Fruit fly (Drosophila melanogaster) whole organism, embryonic: ENCODE measurements around the gene Cypl.

Experiments
- Blimp-1 ChIP-seq: fragments of 200-800 bp; sonication (Bioruptor generic); optimal IDR thresholded peaks from 3 replicates; lab custom pipeline; 2018; ENCODE audit warnings: missing biosample characterization, missing genetic modification characterization, mild to moderate bottlenecking, moderate library complexity, missing genetic modification reagents
- CG10274 ChIP-seq: fragments of 200-800 bp; sonication (Bioruptor generic); optimal IDR thresholded peaks from 3 replicates; lab custom pipeline; 2017; ENCODE audit warnings: missing biosample characterization, mild to moderate bottlenecking, missing genetic modification characterization
- CG10366 ChIP-seq: fragments of 200-800 bp; sonication (Bioruptor generic); IDR thresholded peaks from 2 replicates; pipeline ENCODE4 v1.3.6; 2022; ENCODE audit warnings: missing biosample characterization, missing genetic modification characterization
- CG10565 ChIP-seq: fragments of 200-800 bp; sonication (Bioruptor generic); optimal IDR thresholded peaks from 3 replicates; lab custom pipeline; 2016; ENCODE audit warnings: missing biosample characterization, mild to moderate bottlenecking, missing genetic modification characterization
- CG11247 ChIP-seq: fragments of 200-800 bp; sonication (Bioruptor generic); IDR thresholded peaks from 2 replicates; pipeline ENCODE4 v1.3.6; 2022; ENCODE audit warnings: missing biosample characterization, missing genetic modification characterization
- CG11504 ChIP-seq: fragments of 200-800 bp; sonication (Bioruptor generic); optimal IDR thresholded peaks from 3 replicates; lab custom pipeline; 2019; ENCODE audit warnings: missing biosample characterization, mild to moderate bottlenecking, missing genetic modification characterization, moderate library complexity
- CG11695 ChIP-seq: fragments of 200-800 bp; sonication (Bioruptor generic); IDR thresholded peaks from 3 replicates; pipeline ENCODE4 v1.3.6; 2022; ENCODE audit warnings: missing biosample characterization, missing genetic modification characterization
- CG12155 ChIP-seq: fragments of 200-800 bp; sonication (Bioruptor generic); optimal IDR thresholded peaks from 3 replicates; lab custom pipeline; 2016; ENCODE audit warnings: missing biosample characterization, missing genetic modification characterization
- CG15479 ChIP-seq: fragments of 200-800 bp; sonication (Bioruptor generic); optimal IDR thresholded peaks from 3 replicates; lab custom pipeline; 2019; ENCODE audit warnings: missing biosample characterization, mild to moderate bottlenecking, missing genetic modification characterization, moderate library complexity
- CG1602 ChIP-seq: fragments of 200-800 bp; sonication (Bioruptor generic); optimal IDR thresholded peaks from 3 replicates; lab custom pipeline; 2016; ENCODE audit warnings: missing biosample characterization, missing genetic modification characterization
- CG16815 ChIP-seq: fragments of 200-800 bp; sonication (Bioruptor generic); optimal IDR thresholded peaks from 3 replicates; lab custom pipeline; 2017; ENCODE audit warnings: missing biosample characterization, mild to moderate bottlenecking, missing genetic modification characterization
- CG16863 ChIP-seq: fragments of 200-800 bp; sonication (Bioruptor generic); optimal IDR thresholded peaks from 3 replicates; lab custom pipeline; 2016; ENCODE audit warnings: missing biosample characterization, missing genetic modification characterization
- CG3065 ChIP-seq: fragments of 200-800 bp; sonication (Bioruptor generic); optimal IDR thresholded peaks from 2 replicates; lab custom pipeline; 2016; ENCODE audit warnings: missing biosample characterization, missing genetic modification characterization
- CG31441 ChIP-seq: fragments of 200-800 bp; sonication (Bioruptor generic); IDR thresholded peaks from 2 replicates; pipeline ENCODE4 v1.3.6; 2022; ENCODE audit warnings: missing biosample characterization, missing genetic modification characterization
- CG32772 ChIP-seq: fragments of 200-800 bp; sonication (Bioruptor generic); IDR thresholded peaks from 2 replicates; pipeline ENCODE4 v1.3.6; 2022; ENCODE audit warnings: missing biosample characterization, missing genetic modification characterization
- CG4820 ChIP-seq: fragments of 200-800 bp; sonication (Bioruptor generic); optimal IDR thresholded peaks from 3 replicates; lab custom pipeline; 2016; ENCODE audit warnings: missing biosample characterization, missing genetic modification characterization
- CG6765 ChIP-seq: fragments of 200-800 bp; sonication (Bioruptor generic); optimal IDR thresholded peaks from 3 replicates; lab custom pipeline; 2017; ENCODE audit warnings: missing biosample characterization, mild to moderate bottlenecking, missing genetic modification characterization
- CG7839 ChIP-seq: fragments of 200-800 bp; sonication (Bioruptor generic); optimal IDR thresholded peaks from 3 replicates; lab custom pipeline; 2018; ENCODE audit warnings: missing biosample characterization, mild to moderate bottlenecking, missing genetic modification characterization, moderate library complexity
- CG7987 ChIP-seq: fragments of 200-800 bp; sonication (Bioruptor generic); optimal IDR thresholded peaks from 2 replicates; lab custom pipeline; 2018; ENCODE audit warnings: missing biosample characterization, mild to moderate bottlenecking, missing genetic modification characterization, moderate library complexity
- CG8765 ChIP-seq: fragments of 200-800 bp; sonication (Bioruptor generic); IDR thresholded peaks from 2 replicates; pipeline ENCODE4 v1.3.6; 2022; ENCODE audit warnings: missing biosample characterization, missing genetic modification characterization
- CG9797 ChIP-seq: fragments of 200-800 bp; sonication (Bioruptor generic); optimal IDR thresholded peaks from 3 replicates; lab custom pipeline; 2018; ENCODE audit warnings: missing biosample characterization, mild to moderate bottlenecking, missing genetic modification characterization
- CG9876 ChIP-seq: fragments of 200-800 bp; sonication (Bioruptor generic); optimal IDR thresholded peaks from 2 replicates; lab custom pipeline; 2016; ENCODE audit warnings: missing biosample characterization, missing genetic modification characterization
- GATAe ChIP-seq: fragments of 200-800 bp; sonication (Bioruptor generic); conservative IDR thresholded peaks from 2 replicates; pipeline ENCODE4 v1.3.6; 2022; ENCODE audit warnings: missing biosample characterization, missing genetic modification characterization
- HLH4C ChIP-seq: fragments of 200-800 bp; sonication (Bioruptor generic); IDR thresholded peaks from 3 replicates; pipeline ENCODE4 v1.3.6; 2022; ENCODE audit warnings: missing biosample characterization, missing genetic modification characterization; ENCODE audit not compliant: partially characterized antibody
- Hr39 ChIP-seq: fragments of >200 bp; optimal IDR thresholded peaks from 2 replicates; lab custom pipeline; 2017
- Lhr ChIP-seq: fragments of 200-800 bp; sonication (Bioruptor generic); optimal IDR thresholded peaks from 3 replicates; lab custom pipeline; 2017; ENCODE audit warnings: mild to moderate bottlenecking, missing biosample characterization, missing genetic modification reagents, missing genetic modification characterization
- Lim3 ChIP-seq: fragments of 200-800 bp; sonication (Bioruptor generic); IDR thresholded peaks from 2 replicates; pipeline ENCODE4 v1.3.6; 2022; ENCODE audit warnings: missing biosample characterization, missing genetic modification characterization
- Six4 ChIP-seq: fragments of 200-800 bp; sonication (Bioruptor generic); optimal IDR thresholded peaks from 2 replicates; lab custom pipeline; 2016; ENCODE audit warnings: missing biosample characterization, missing genetic modification characterization
- Trl ChIP-seq, 3 experiments: fragments of >200 bp in 2 of 3; fragments of 200-800 bp in 1 of 3; sonication (Bioruptor generic) in 1 of 3; optimal IDR thresholded peaks; 2 replicates in 1 of 3; 3 replicates in 2 of 3; lab custom pipeline; 2016 to 2017; ENCODE audit warnings: missing biosample characterization in 1 of 3, missing genetic modification characterization in 1 of 3
- al ChIP-seq: fragments of 200-800 bp; sonication (Bioruptor generic); IDR thresholded peaks from 2 replicates; pipeline ENCODE4 v1.3.6; 2022; ENCODE audit warnings: missing biosample characterization, missing genetic modification characterization
- cad ChIP-seq: fragments of >200 bp; optimal IDR thresholded peaks from 2 replicates; lab custom pipeline; 2017; ENCODE audit warnings: missing biosample characterization, missing genetic modification characterization
- da ChIP-seq: fragments of 200-800 bp; sonication (Bioruptor generic); optimal IDR thresholded peaks from 2 replicates; lab custom pipeline; 2016; ENCODE audit warnings: missing biosample characterization, missing genetic modification characterization
- gem ChIP-seq: fragments of 200-800 bp; sonication (Bioruptor generic); optimal IDR thresholded peaks from 2 replicates; lab custom pipeline; 2019; ENCODE audit warnings: missing biosample characterization, mild to moderate bottlenecking, missing genetic modification characterization, moderate library complexity
- jing ChIP-seq: fragments of 200-800 bp; sonication (Bioruptor generic); optimal IDR thresholded peaks from 2 replicates; lab custom pipeline; 2018; ENCODE audit warnings: missing biosample characterization, mild to moderate bottlenecking, missing genetic modification characterization
- kah ChIP-seq: fragments of 200-800 bp; sonication (Bioruptor generic); optimal IDR thresholded peaks from 2 replicates; lab custom pipeline; 2018; ENCODE audit warnings: missing biosample characterization, mild to moderate bottlenecking, missing genetic modification characterization
- kni ChIP-seq: fragments of 200-800 bp; sonication (Bioruptor generic); optimal IDR thresholded peaks from 3 replicates; lab custom pipeline; 2017; ENCODE audit warnings: mild to moderate bottlenecking, missing biosample characterization, missing genetic modification reagents, missing genetic modification characterization
- lola ChIP-seq, 3 experiments: fragments of >200 bp in 2 of 3; fragments of 200-800 bp in 1 of 3; sonication (Bioruptor generic) in 1 of 3; optimal IDR thresholded peaks; 2 replicates each; lab custom pipeline; 2017 to 2019; ENCODE audit warnings: missing biosample characterization in 3 of 3, missing genetic modification characterization in 3 of 3, mild to moderate bottlenecking in 1 of 3, moderate library complexity in 1 of 3
- luna ChIP-seq: fragments of 200-800 bp; sonication (Bioruptor generic); optimal IDR thresholded peaks from 2 replicates; lab custom pipeline; 2016; ENCODE audit warnings: missing biosample characterization, missing genetic modification characterization
- maf-S ChIP-seq: fragments of 200-800 bp; sonication (Bioruptor generic); optimal IDR thresholded peaks from 2 replicates; lab custom pipeline; 2016; ENCODE audit warnings: missing biosample characterization, missing genetic modification characterization
- nerfin-1 ChIP-seq: fragments of 200-800 bp; sonication (Bioruptor generic); optimal IDR thresholded peaks from 3 replicates; lab custom pipeline; 2019; ENCODE audit warnings: missing biosample characterization, mild to moderate bottlenecking, missing genetic modification characterization, moderate library complexity
- pum ChIP-seq: fragments of 200-800 bp; sonication (Bioruptor generic); optimal IDR thresholded peaks from 2 replicates; lab custom pipeline; 2016; ENCODE audit warnings: missing biosample characterization, missing genetic modification characterization
- run ChIP-seq: fragments of 200-800 bp; sonication (Bioruptor generic); optimal IDR thresholded peaks from 3 replicates; lab custom pipeline; 2018; ENCODE audit warnings: missing biosample characterization, mild to moderate bottlenecking, missing genetic modification characterization
- sim ChIP-seq: fragments of 200-800 bp; sonication (Bioruptor generic); IDR thresholded peaks from 2 replicates; pipeline ENCODE4 v1.3.6; 2022; ENCODE audit warnings: missing biosample characterization, missing genetic modification characterization
- stwl ChIP-seq: fragments of 200-800 bp; sonication (Bioruptor generic); optimal IDR thresholded peaks from 3 replicates; lab custom pipeline; 2018; ENCODE audit warnings: missing biosample characterization, mild to moderate bottlenecking, missing genetic modification characterization, moderate library complexity
- tin ChIP-seq: fragments of 200-800 bp; sonication (Bioruptor generic); optimal IDR thresholded peaks from 3 replicates; lab custom pipeline; 2016; ENCODE audit warnings: missing biosample characterization, missing genetic modification characterization
- tup ChIP-seq: fragments of 200-800 bp; sonication (Bioruptor generic); optimal IDR thresholded peaks from 2 replicates; lab custom pipeline; 2016; ENCODE audit warnings: missing biosample characterization, mild to moderate bottlenecking, missing genetic modification characterization, moderate library complexity
- unc-4 ChIP-seq: fragments of 200-800 bp; sonication (Bioruptor generic); IDR thresholded peaks from 2 replicates; pipeline ENCODE4 v1.3.6; 2022; ENCODE audit warnings: missing biosample characterization, missing genetic modification characterization; ENCODE audit not compliant: partially characterized antibody
- vfl ChIP-seq: fragments of 200-800 bp; sonication (Bioruptor generic); optimal IDR thresholded peaks from 2 replicates; lab custom pipeline; 2016; ENCODE audit warnings: missing biosample characterization, missing genetic modification characterization
- vnd ChIP-seq: fragments of 200-800 bp; sonication (Bioruptor generic); IDR thresholded peaks from 3 replicates; pipeline ENCODE4 v1.3.6; 2022; ENCODE audit warnings: missing biosample characterization, missing genetic modification characterization; ENCODE audit not compliant: partially characterized antibody
- wek ChIP-seq: fragments of 200-800 bp; sonication (Bioruptor generic); optimal IDR thresholded peaks from 3 replicates; lab custom pipeline; 2018; ENCODE audit warnings: missing biosample characterization, mild to moderate bottlenecking, missing genetic modification characterization, moderate library complexity
- yki ChIP-seq: fragments of >200 bp; optimal IDR thresholded peaks from 3 replicates; lab custom pipeline; 2018

The Cypl gene

DNA sequence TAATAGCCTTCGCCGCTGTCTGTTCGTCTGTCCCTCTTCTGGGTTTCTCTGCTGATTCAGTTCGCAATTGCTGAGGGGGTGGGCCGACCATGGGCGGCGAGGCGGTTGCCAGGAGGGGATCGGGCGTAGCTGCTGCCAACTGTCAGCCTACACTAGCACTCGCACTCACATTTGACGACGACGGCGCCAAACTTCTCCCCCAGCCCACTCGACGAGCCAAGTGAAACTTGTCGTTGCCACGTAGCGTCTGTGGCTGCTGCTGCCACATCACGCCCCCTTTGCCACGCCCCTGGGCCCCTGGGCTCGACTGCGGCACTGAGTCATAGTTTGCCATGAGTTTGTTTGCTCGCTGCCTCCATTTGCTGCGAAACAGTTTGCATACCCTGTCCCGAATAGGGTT lies 14.6 kb upstream of the Cypl start (continued):
- TF ChIP-seq da (GFP tag; lab: Kevin White, UChicago) (no peak), gem (peak; percentile 54), vfl (GFP tag; lab: Kevin White, UChicago) (no peak), yki (lab: Kevin White, UChicago) (no peak), kni (GFP tag; lab: Kevin White, UChicago) (no peak), HLH4C (GFP tag; lab: Robert Waterston, UW) (no peak), CG12155 (GFP tag; lab: Kevin White, UChicago) (peak; percentile 40), pum (GFP tag; lab: Kevin White, UChicago) (peak; percentile 10), wek (no peak), kah (GFP tag; lab: Kevin White, UChicago) (no peak), al (GFP tag; lab: Robert Waterston, UW) (peak; percentile 79), vnd (GFP tag; lab: Robert Waterston, UW) (no peak), CG16815 (peak; percentile 44), CG1602 (GFP tag; lab: Kevin White, UChicago) (peak; percentile 4), lola (GFP tag; optimal IDR thresholded peaks at IDR 0.05; lab: Kevin White, UChicago) (no peak), Six4 (GFP tag; lab: Kevin White, UChicago) (no peak), Lim3 (GFP tag; lab: Robert Waterston, UW) (no peak), CG7839 (tag; lab: Kevin White, UChicago) (peak; percentile 49), CG11504 (peak; percentile 54), tup (GFP tag; lab: Kevin White, UChicago) (no peak), cad (GFP tag; lab: Kevin White, UChicago) (no peak), CG9797 (no peak), Trl (optimal IDR thresholded peaks at IDR 0.05; lab: Kevin White, UChicago) (no peak), Trl (GFP tag; optimal IDR thresholded peaks at IDR 0.05; lab: Kevin White, UChicago) (peak; percentile 37), CG10274 (GFP tag; lab: Kevin White, UChicago) (peak; percentile 36), nerfin-1 (tag; lab: Kevin White, UChicago) (no peak), Lhr (GFP tag; lab: Kevin White, UChicago) (no peak), GATAe (GFP tag; lab: Robert Waterston, UW) (0 out of 2 replicates have a peak, but pooled peaks have one; percentile 17), jing (GFP tag; lab: Kevin White, UChicago) (no peak), CG11695 (peak; percentile 55; the same call in 2 of the 3 replicates), CG4820 (no peak), run (tag; lab: Kevin White, UChicago) (no peak), stwl (tag; lab: Kevin White, UChicago) (no peak), CG10565 (GFP tag; lab: Kevin White, UChicago) (no peak), CG31441 (GFP tag; lab: Robert Waterston, UW) (peak; percentile 29; the same call in 1 of the 2 replicates), tin (GFP tag; lab: Kevin White, UChicago) (peak; percentile 21), CG6765 (peak; percentile 32), maf-S (GFP tag; lab: Kevin White, UChicago) (no peak), sim (GFP tag; lab: Robert Waterston, UW) (no peak), CG32772 (GFP tag; lab: Robert Waterston, UW) (peak; percentile 68), CG10366 (GFP tag; lab: Robert Waterston, UW) (peak; percentile 68), luna (GFP tag; lab: Kevin White, UChicago) (no peak), Blimp-1 (GFP tag; lab: Kevin White, UChicago) (no peak), CG11247 (GFP tag; lab: Robert Waterston, UW) (peak; percentile 41), unc-4 (no peak), CG15479 (GFP tag; lab: Kevin White, UChicago) (no peak), Hr39 (lab: Kevin White, UChicago) (no peak), CG7987 (GFP tag; lab: Kevin White, UChicago) (no peak), CG3065 (peak; percentile 2), CG9876 (GFP tag; lab: Kevin White, UChicago) (peak; percentile 2), CG16863 (no peak), CG8765 (peak; percentile 42; the same call in 1 of the 2 replicates)
